Fruit fly (Drosophila melanogaster) whole organism, embryonic: ENCODE results near the gene ast.

ENCODE experiments used
- CG10147 ChIP-seq: fragments of 200-800 bp; sonication (Bioruptor generic); optimal IDR thresholded peaks from 2 replicates; lab custom pipeline; 2019; ENCODE audit warnings: missing biosample characterization, mild to moderate bottlenecking, missing genetic modification characterization, moderate library complexity
- CG11085 ChIP-seq: fragments of 200-800 bp; sonication (Bioruptor generic); IDR thresholded peaks from 2 replicates; pipeline ENCODE4 v1.3.6; 2022; ENCODE audit warnings: missing biosample characterization, missing genetic modification characterization
- CG12155 ChIP-seq: fragments of 200-800 bp; sonication (Bioruptor generic); optimal IDR thresholded peaks from 3 replicates; lab custom pipeline; 2016; ENCODE audit warnings: missing biosample characterization, missing genetic modification characterization
- CG12219 ChIP-seq: fragments of 200-800 bp; sonication (Bioruptor generic); optimal IDR thresholded peaks from 3 replicates; lab custom pipeline; 2018; ENCODE audit warnings: missing biosample characterization, mild to moderate bottlenecking, missing genetic modification characterization
- CG13123 ChIP-seq: fragments of 200-800 bp; sonication (Bioruptor generic); optimal IDR thresholded peaks from 2 replicates; lab custom pipeline; 2016; ENCODE audit warnings: missing biosample characterization, missing genetic modification characterization
- CG15696 ChIP-seq: fragments of 200-800 bp; sonication (Bioruptor generic); optimal IDR thresholded peaks from 2 replicates; lab custom pipeline; 2019; ENCODE audit warnings: missing biosample characterization, mild to moderate bottlenecking, missing genetic modification characterization, moderate library complexity
- CG1603 ChIP-seq: fragments of 200-800 bp; sonication (Bioruptor generic); optimal IDR thresholded peaks from 2 replicates; lab custom pipeline; 2019; ENCODE audit warnings: missing biosample characterization, mild to moderate bottlenecking, missing genetic modification characterization, moderate library complexity
- CG17361 ChIP-seq: fragments of 200-800 bp; sonication (Bioruptor generic); IDR thresholded peaks from 3 replicates; pipeline ENCODE4 v1.3.6; 2022; ENCODE audit warnings: missing biosample characterization, missing genetic modification characterization
- CG2889 ChIP-seq: fragments of 200-800 bp; sonication (Bioruptor generic); IDR thresholded peaks from 3 replicates; pipeline ENCODE4 v1.3.6; 2022; ENCODE audit warnings: missing biosample characterization, missing genetic modification characterization
- CG32532 ChIP-seq: fragments of 200-800 bp; sonication (Bioruptor generic); IDR thresholded peaks from 2 replicates; pipeline ENCODE4 v1.3.6; 2022; ENCODE audit warnings: missing biosample characterization, missing genetic modification characterization
- CG4424 ChIP-seq: fragments of 200-800 bp; sonication (Bioruptor generic); optimal IDR thresholded peaks from 3 replicates; lab custom pipeline; 2016; ENCODE audit warnings: missing biosample characterization, missing genetic modification characterization
- CG6254 ChIP-seq: fragments of 200-800 bp; sonication (Bioruptor generic); optimal IDR thresholded peaks from 3 replicates; lab custom pipeline; 2017; ENCODE audit warnings: mild to moderate bottlenecking, missing biosample characterization, missing genetic modification reagents, missing genetic modification characterization
- CG6765 ChIP-seq: fragments of 200-800 bp; sonication (Bioruptor generic); optimal IDR thresholded peaks from 3 replicates; lab custom pipeline; 2017; ENCODE audit warnings: missing biosample characterization, mild to moderate bottlenecking, missing genetic modification characterization
- CG8765 ChIP-seq: fragments of 200-800 bp; sonication (Bioruptor generic); IDR thresholded peaks from 2 replicates; pipeline ENCODE4 v1.3.6; 2022; ENCODE audit warnings: missing biosample characterization, missing genetic modification characterization
- CG9876 ChIP-seq: fragments of 200-800 bp; sonication (Bioruptor generic); optimal IDR thresholded peaks from 2 replicates; lab custom pipeline; 2016; ENCODE audit warnings: missing biosample characterization, missing genetic modification characterization
- CTCF ChIP-seq: fragments of 200-800 bp; sonication (Bioruptor generic); optimal IDR thresholded peaks from 2 replicates; lab custom pipeline; 2017; ENCODE audit warnings: missing biosample characterization, mild to moderate bottlenecking, missing genetic modification characterization, moderate library complexity
- CrebB ChIP-seq: fragments of 200-800 bp; sonication (Bioruptor generic); optimal IDR thresholded peaks from 3 replicates; lab custom pipeline; 2018; ENCODE audit warnings: missing biosample characterization, mild to moderate bottlenecking, missing genetic modification characterization
- D ChIP-seq, 2 experiments: fragments of 200-800 bp in 1 of 2; fragments of >200 bp in 1 of 2; sonication (Bioruptor generic) in 1 of 2; optimal IDR thresholded peaks; 2 replicates in 1 of 2; 3 replicates in 1 of 2; lab custom pipeline; 2017; ENCODE audit warnings: mild to moderate bottlenecking in 1 of 2, missing biosample characterization in 1 of 2, missing genetic modification characterization in 1 of 2, missing genetic modification reagents in 1 of 2
- E2f2 ChIP-seq: fragments of 200-800 bp; sonication (Bioruptor generic); IDR thresholded peaks from 2 replicates; pipeline ENCODE4 v1.3.6; 2022; ENCODE audit warnings: missing biosample characterization, missing genetic modification characterization
- Ets97D ChIP-seq: fragments of 200-800 bp; sonication (Bioruptor generic); optimal IDR thresholded peaks from 3 replicates; lab custom pipeline; 2016; ENCODE audit warnings: missing biosample characterization, missing genetic modification characterization
- H15 ChIP-seq: fragments of 200-800 bp; sonication (Bioruptor generic); IDR thresholded peaks from 3 replicates; pipeline ENCODE4 v1.3.6; 2022; ENCODE audit warnings: missing biosample characterization, missing genetic modification characterization
- HHEX ChIP-seq: fragments of 200-800 bp; sonication (Bioruptor generic); optimal IDR thresholded peaks from 3 replicates; lab custom pipeline; 2017; ENCODE audit warnings: missing biosample characterization, mild to moderate bottlenecking, missing genetic modification characterization, missing genetic modification reagents
- HLH54F ChIP-seq: fragments of 200-800 bp; sonication (Bioruptor generic); optimal IDR thresholded peaks from 3 replicates; lab custom pipeline; 2016; ENCODE audit warnings: missing biosample characterization, missing genetic modification characterization
- Med ChIP-seq: fragments of 200-800 bp; sonication (Bioruptor generic); peaks from one replicate; lab custom pipeline; 2016; ENCODE audit warnings: missing biosample characterization, missing genetic modification characterization, mild to moderate bottlenecking, inconsistent platforms, moderate library complexity
- Optix ChIP-seq: fragments of 200-800 bp; sonication (Bioruptor generic); IDR thresholded peaks from 3 replicates; pipeline ENCODE4 v1.3.6; 2022; ENCODE audit warnings: missing biosample characterization, missing genetic modification characterization
- abd-A ChIP-seq: fragments of 200-800 bp; sonication (Bioruptor generic); optimal IDR thresholded peaks from 3 replicates; lab custom pipeline; 2019; ENCODE audit warnings: missing biosample characterization, mild to moderate bottlenecking, missing genetic modification characterization, moderate library complexity
- ac ChIP-seq: fragments of 200-800 bp; sonication (Bioruptor generic); optimal IDR thresholded peaks from 3 replicates; lab custom pipeline; 2017; ENCODE audit warnings: missing biosample characterization, mild to moderate bottlenecking, missing genetic modification characterization
- al ChIP-seq: fragments of 200-800 bp; sonication (Bioruptor generic); IDR thresholded peaks from 2 replicates; pipeline ENCODE4 v1.3.6; 2022; ENCODE audit warnings: missing biosample characterization, missing genetic modification characterization
- ap ChIP-seq: fragments of 200-800 bp; sonication (Bioruptor generic); IDR thresholded peaks from 2 replicates; pipeline ENCODE4 v1.3.6; 2022; ENCODE audit warnings: missing biosample characterization, missing genetic modification characterization
- ato ChIP-seq: fragments of 200-800 bp; sonication (Bioruptor generic); IDR thresholded peaks from 2 replicates; pipeline ENCODE4 v1.3.6; 2022; ENCODE audit warnings: missing biosample characterization, missing genetic modification characterization; ENCODE audit not compliant: partially characterized antibody
- bigmax ChIP-seq: fragments of 200-800 bp; sonication (Bioruptor generic); optimal IDR thresholded peaks from 2 replicates; lab custom pipeline; 2018; ENCODE audit warnings: missing biosample characterization, mild to moderate bottlenecking, missing genetic modification characterization
- chif ChIP-seq, 2 experiments: fragments of 200-800 bp; sonication (Bioruptor generic); optimal IDR thresholded peaks; 3 replicates each; lab custom pipeline; 2016; ENCODE audit warnings: missing biosample characterization in 2 of 2, missing genetic modification characterization in 2 of 2
- crc ChIP-seq: fragments of 200-800 bp; sonication (Bioruptor generic); optimal IDR thresholded peaks from 2 replicates; lab custom pipeline; 2016; ENCODE audit warnings: missing biosample characterization, missing genetic modification characterization
- disco-r ChIP-seq: fragments of 200-800 bp; sonication (Bioruptor generic); optimal IDR thresholded peaks from 2 replicates; lab custom pipeline; 2016; ENCODE audit warnings: missing biosample characterization, missing genetic modification characterization
- emc ChIP-seq: fragments of 200-800 bp; sonication (Bioruptor generic); optimal IDR thresholded peaks from 2 replicates; lab custom pipeline; 2016; ENCODE audit warnings: missing biosample characterization, missing genetic modification characterization
- exex ChIP-seq: fragments of 200-800 bp; sonication (Bioruptor generic); optimal IDR thresholded peaks from 4 replicates; lab custom pipeline; 2018; ENCODE audit warnings: missing biosample characterization, mild to moderate bottlenecking, missing genetic modification characterization, moderate library complexity
- grn ChIP-seq: fragments of 200-800 bp; sonication (Bioruptor generic); optimal IDR thresholded peaks from 3 replicates; lab custom pipeline; 2017; ENCODE audit warnings: missing biosample characterization, missing genetic modification characterization
- gt ChIP-seq: fragments of 200-800 bp; sonication (Bioruptor generic); IDR thresholded peaks from 2 replicates; pipeline ENCODE4 v1.3.6; 2022; ENCODE audit warnings: missing biosample characterization, missing genetic modification characterization
- hb ChIP-seq: fragments of 200-800 bp; sonication (Bioruptor generic); IDR thresholded peaks from 3 replicates; pipeline ENCODE4 v1.3.6; 2022; ENCODE audit warnings: missing biosample characterization, missing genetic modification characterization; ENCODE audit not compliant: partially characterized antibody
- ind ChIP-seq: fragments of 200-800 bp; sonication (Bioruptor generic); optimal IDR thresholded peaks from 3 replicates; lab custom pipeline; 2016; ENCODE audit warnings: missing biosample characterization, missing genetic modification characterization
- jigr1 ChIP-seq: fragments of 200-800 bp; sonication (Bioruptor generic); IDR thresholded peaks from 3 replicates; pipeline ENCODE4 v1.3.6; 2022; ENCODE audit warnings: missing biosample characterization, missing genetic modification characterization
- kni ChIP-seq: fragments of 200-800 bp; sonication (Bioruptor generic); optimal IDR thresholded peaks from 3 replicates; lab custom pipeline; 2017; ENCODE audit warnings: mild to moderate bottlenecking, missing biosample characterization, missing genetic modification reagents, missing genetic modification characterization
- maf-S ChIP-seq: fragments of 200-800 bp; sonication (Bioruptor generic); optimal IDR thresholded peaks from 2 replicates; lab custom pipeline; 2016; ENCODE audit warnings: missing biosample characterization, missing genetic modification characterization
- nerfin-2 ChIP-seq: fragments of 200-800 bp; sonication (Bioruptor generic); IDR thresholded peaks from 2 replicates; pipeline ENCODE4 v1.3.6; 2022; ENCODE audit warnings: missing biosample characterization, missing genetic modification characterization; ENCODE audit not compliant: partially characterized antibody
- pita ChIP-seq: fragments of 200-800 bp; sonication (Bioruptor generic); optimal IDR thresholded peaks from 2 replicates; lab custom pipeline; 2017; ENCODE audit warnings: missing biosample characterization, mild to moderate bottlenecking, missing genetic modification characterization
- ro ChIP-seq: fragments of 200-800 bp; sonication (Bioruptor generic); IDR thresholded peaks from 2 replicates; pipeline ENCODE4 v1.3.6; 2022; ENCODE audit warnings: missing biosample characterization, missing genetic modification characterization
- sens ChIP-seq: fragments of 200-800 bp; sonication (Bioruptor generic); peaks from one replicate; lab custom pipeline; 2016; ENCODE audit warnings: missing biosample characterization, missing genetic modification characterization
- sr ChIP-seq: fragments of 200-800 bp; sonication (Bioruptor generic); IDR thresholded peaks from 3 replicates; pipeline ENCODE4 v1.3.6; 2022; ENCODE audit warnings: missing biosample characterization, missing genetic modification characterization
- unc-4 ChIP-seq: fragments of 200-800 bp; sonication (Bioruptor generic); IDR thresholded peaks from 2 replicates; pipeline ENCODE4 v1.3.6; 2022; ENCODE audit warnings: missing biosample characterization, missing genetic modification characterization; ENCODE audit not compliant: partially characterized antibody
- vnd ChIP-seq: fragments of 200-800 bp; sonication (Bioruptor generic); IDR thresholded peaks from 3 replicates; pipeline ENCODE4 v1.3.6; 2022; ENCODE audit warnings: missing biosample characterization, missing genetic modification characterization; ENCODE audit not compliant: partially characterized antibody
- zen2 ChIP-seq: fragments of 200-800 bp; sonication (Bioruptor generic); IDR thresholded peaks from 3 replicates; pipeline ENCODE4 v1.3.6; 2022; ENCODE audit warnings: missing biosample characterization, missing genetic modification characterization; ENCODE audit not compliant: partially characterized antibody

ast gene

DNA sequence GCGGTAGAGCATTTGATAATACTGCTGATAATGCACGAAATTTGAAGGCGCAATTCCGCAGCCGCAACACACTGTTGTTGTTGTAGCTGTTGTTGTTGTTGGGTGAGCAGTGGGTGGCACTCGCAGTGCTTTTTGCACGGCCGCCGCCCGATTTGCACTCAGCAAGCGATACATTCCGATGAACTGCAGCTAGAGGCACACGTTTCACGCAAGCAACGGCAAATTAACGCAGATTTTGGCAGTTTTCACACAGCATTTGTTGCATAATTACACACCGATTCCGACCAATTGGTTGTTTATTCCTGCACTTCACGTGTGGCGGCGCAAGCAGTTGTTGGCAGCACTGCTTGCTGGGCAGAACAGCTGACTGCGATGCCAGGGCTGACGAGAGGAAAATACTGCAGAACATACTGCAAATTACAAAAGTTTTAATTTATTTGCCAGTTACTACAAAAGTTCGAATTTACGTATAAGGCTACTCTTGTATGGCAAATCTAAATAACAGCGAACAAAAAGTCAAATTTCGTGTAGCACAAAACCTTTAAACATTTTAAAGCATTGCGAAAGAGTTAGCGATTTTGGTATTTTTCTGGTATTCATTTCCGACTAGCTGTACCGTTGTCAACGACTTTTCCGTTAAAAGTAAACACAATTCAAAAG is 30.4 kb downstream of the ast start, which contains the start of the genes PolrMT and CG14339 (continued):
- TF ChIP-seq CG15696 (no peak), disco-r (GFP tag; lab: Kevin White, UChicago) (no peak), CG12155 (GFP tag; lab: Kevin White, UChicago) (peak; percentile 39), ro (GFP tag; lab: Robert Waterston, UW) (no peak), CG11085 (no peak), maf-S (GFP tag; lab: Kevin White, UChicago) (no peak), unc-4 (GFP tag; lab: Robert Waterston, UW) (no peak), bigmax (no peak), ind (GFP tag; lab: Kevin White, UChicago) (no peak), CG32532 (GFP tag; lab: Robert Waterston, UW) (no peak), ato (GFP tag; lab: Robert Waterston, UW) (no peak), CG10147 (GFP tag; lab: Kevin White, UChicago) (no peak), CG17361 (GFP tag; lab: Robert Waterston, UW) (no peak), vnd (no peak), hb (GFP tag; lab: Robert Waterston, UW) (no peak), Ets97D (GFP tag; lab: Kevin White, UChicago) (peak; percentile 69), ap (GFP tag; lab: Robert Waterston, UW) (no peak), emc (no peak), CrebB (tag; lab: Kevin White, UChicago) (no peak), pita (GFP tag; lab: Kevin White, UChicago) (no peak), abd-A (tag; lab: Kevin White, UChicago) (no peak), CG8765 (GFP tag; lab: Robert Waterston, UW) (no peak), HHEX (GFP tag; lab: Kevin White, UChicago) (no peak), kni (GFP tag; lab: Kevin White, UChicago) (no peak), HLH54F (GFP tag; lab: Kevin White, UChicago) (no peak), CG1603 (tag; lab: Kevin White, UChicago) (no peak), Optix (GFP tag; lab: Robert Waterston, UW) (0 out of 3 replicates have a peak, but pooled peaks have one; percentile 41), exex (tag; lab: Kevin White, UChicago) (peak; percentile 15), grn (GFP tag; lab: Kevin White, UChicago) (no peak), CG4424 (GFP tag; lab: Kevin White, UChicago) (peak; percentile 42), CG9876 (peak; percentile 5), E2f2 (GFP tag; lab: Robert Waterston, UW) (peak; percentile 59), CG12219 (GFP tag; lab: Kevin White, UChicago) (no peak), CG13123 (no peak), zen2 (GFP tag; lab: Robert Waterston, UW) (no peak), crc (GFP tag; lab: Kevin White, UChicago) (no peak), nerfin-2 (GFP tag; lab: Robert Waterston, UW) (no peak), gt (GFP tag; lab: Robert Waterston, UW) (no peak), chif (GFP tag; optimal IDR thresholded peaks at IDR 0.05; lab: Kevin White, UChicago) (peak; percentile 19 to 42), jigr1 (no peak), Med (GFP tag; lab: Kevin White, UChicago) (peak; percentile 89), CG2889 (no peak), H15 (no peak), al (no peak), ac (no peak), CTCF (GFP tag; lab: Kevin White, UChicago) (no peak), CG6765 (no peak), D (optimal IDR thresholded peaks at IDR 0.05; lab: Kevin White, UChicago) (no peak), D (GFP tag; optimal IDR thresholded peaks at IDR 0.05; lab: Kevin White, UChicago) (no peak), CG6254 (no peak), sr (GFP tag; lab: Robert Waterston, UW) (no peak), sens (peak; percentile 96)
